Worm (Caenorhabditis elegans): Measurements from ENCODE around the gene F46C5.4.

Gene F46C5.4

DNA sequence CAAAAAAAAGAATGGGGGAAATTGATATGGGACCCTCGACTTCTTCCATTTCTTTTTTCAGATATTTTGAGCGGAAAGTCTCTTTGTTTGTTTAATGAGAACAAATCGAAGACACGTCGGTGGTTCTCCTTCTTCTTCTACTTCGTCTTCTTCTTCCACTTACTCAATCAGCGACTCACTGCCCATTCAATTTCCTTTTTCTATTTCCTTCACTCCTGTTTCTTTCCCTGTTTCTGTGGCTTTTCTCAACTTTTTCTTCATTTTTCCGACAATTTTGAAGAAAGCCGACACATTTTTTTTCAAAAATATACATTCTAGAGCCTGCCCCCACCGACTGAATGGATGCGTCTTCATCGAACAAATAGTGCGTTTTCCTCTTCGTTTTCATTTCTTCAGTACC, at the start of gene F46C5.4:
TSS of gene F46C5.4 (plus strand) at position 222 of the 400 bp plus-strand sequence.
- no peak for TF ChIP-seq hmg-4 (GFP tag; optimal IDR thresholded peaks at IDR 0.05)

- TF ChIP-seq hnd-1 (tag; optimal IDR thresholded peaks at IDR 0.05) (no peak), tra-4 (tag; optimal IDR thresholded peaks at IDR 0.05) (no peak), aly-1 (tag; optimal IDR thresholded peaks at IDR 0.05) (no peak), F13C5.2 (tag; optimal IDR thresholded peaks at IDR 0.05) (peak; percentile 58), pes-1 (GFP tag; IDR thresholded peaks at IDR 0.05) (no peak), flt-1 (GFP tag; IDR thresholded peaks at IDR 0.05) (no peak), sea-1 (GFP tag; conservative IDR thresholded peaks at IDR 0.05) (no peak), scrt-1 (GFP tag; IDR thresholded peaks at IDR 0.05) (0 out of 2 replicates have a peak, but pooled peaks have one; percentile 44), ceh-13 (GFP tag; optimal IDR thresholded peaks at IDR 0.05) (no peak), ets-7 (tag; optimal IDR thresholded peaks at IDR 0.05) (no peak), tbx-11 (GFP tag; IDR thresholded peaks at IDR 0.05) (no peak), hmg-4 (GFP tag; optimal IDR thresholded peaks at IDR 0.05) (no peak), B0310.2 (tag; optimal IDR thresholded peaks at IDR 0.05) (no peak), ama-1 (optimal IDR thresholded peaks at IDR 0.05) (no peak), hmbx-1 (tag; optimal IDR thresholded peaks at IDR 0.05) (no peak)
These were observed 48.5 kb upstream of the F46C5.4 start for ce11 chrII:8787376-8787775.

ce11 chrII:8788752-8789151, 47.1 kb upstream of the F46C5.4 start:
- no peak for TF ChIP-seq hmbx-1 (tag; optimal IDR thresholded peaks at IDR 0.05)
- peak; percentile 19 for TF ChIP-seq ama-1 (optimal IDR thresholded peaks at IDR 0.05)

- TF ChIP-seq ama-1 (optimal IDR thresholded peaks at IDR 0.05) (peak; percentile 50), aly-1 (tag; optimal IDR thresholded peaks at IDR 0.05) (peak; percentile 31), tra-4 (tag; optimal IDR thresholded peaks at IDR 0.05) (no peak), hnd-1 (tag; optimal IDR thresholded peaks at IDR 0.05) (peak; percentile 19), B0310.2 (tag; optimal IDR thresholded peaks at IDR 0.05) (peak; percentile 48), ceh-36 (tag; optimal IDR thresholded peaks at IDR 0.05) (no peak), pes-1 (GFP tag; IDR thresholded peaks at IDR 0.05) (no peak), hmg-4 (GFP tag; optimal IDR thresholded peaks at IDR 0.05) (peak; percentile 48)
These were observed 45.9 kb upstream of the F46C5.4 start, which contains the start of gene F07H5.13 for ce11 chrII:8789828-8790558. Gene F07H5.13 (plus strand): TSS chrII:8790557.

- TF ChIP-seq tbx-11 (GFP tag; IDR thresholded peaks at IDR 0.05) (no peak), flt-1 (GFP tag; IDR thresholded peaks at IDR 0.05) (no peak), ceh-13 (GFP tag; optimal IDR thresholded peaks at IDR 0.05) (no peak), hnd-1 (tag; optimal IDR thresholded peaks at IDR 0.05) (no peak)
These were observed 43.2 kb upstream of the F46C5.4 start, which contains the start of gene idpa-2 for ce11 chrII:8792640-8793039. Gene idpa-2 (minus strand): TSS chrII:8792740.

- TF ChIP-seq ets-7 (tag; optimal IDR thresholded peaks at IDR 0.05) (no peak), pes-1 (GFP tag; IDR thresholded peaks at IDR 0.05) (no peak), hnd-1 (tag; optimal IDR thresholded peaks at IDR 0.05) (no peak), B0310.2 (tag; optimal IDR thresholded peaks at IDR 0.05) (no peak), ceh-36 (tag; optimal IDR thresholded peaks at IDR 0.05) (no peak), scrt-1 (GFP tag; IDR thresholded peaks at IDR 0.05) (no peak), aly-1 (tag; optimal IDR thresholded peaks at IDR 0.05) (no peak), flt-1 (GFP tag; IDR thresholded peaks at IDR 0.05) (no peak), tra-4 (tag; optimal IDR thresholded peaks at IDR 0.05) (no peak), tbx-11 (GFP tag; IDR thresholded peaks at IDR 0.05) (no peak), hmbx-1 (tag; optimal IDR thresholded peaks at IDR 0.05) (no peak), sea-1 (GFP tag; conservative IDR thresholded peaks at IDR 0.05) (no peak), hmg-4 (GFP tag; optimal IDR thresholded peaks at IDR 0.05) (no peak), tbx-37 (GFP tag; conservative IDR thresholded peaks at IDR 0.05) (no peak), ama-1 (optimal IDR thresholded peaks at IDR 0.05) (no peak), F13C5.2 (tag; optimal IDR thresholded peaks at IDR 0.05) (no peak), ceh-13 (GFP tag; optimal IDR thresholded peaks at IDR 0.05) (no peak)
These were observed 41.8 kb upstream of the F46C5.4 start, which contains the start of gene F07H5.7 for ce11 chrII:8794072-8794471. Gene F07H5.7 (minus strand): TSS chrII:8794172.

- no peak for TF ChIP-seq tbx-37 (GFP tag; conservative IDR thresholded peaks at IDR 0.05)
- TF ChIP-seq sea-1 (GFP tag; conservative IDR thresholded peaks at IDR 0.05) = no peak
- TF ChIP-seq flt-1 (GFP tag; IDR thresholded peaks at IDR 0.05) = no peak
- TF ChIP-seq ceh-36 (tag; optimal IDR thresholded peaks at IDR 0.05) = no peak
- no peak for TF ChIP-seq ceh-13 (GFP tag; optimal IDR thresholded peaks at IDR 0.05)
- no peak for TF ChIP-seq tbx-11 (GFP tag; IDR thresholded peaks at IDR 0.05)
- TF ChIP-seq scrt-1 (GFP tag; IDR thresholded peaks at IDR 0.05) = no peak
- no peak for TF ChIP-seq pes-1 (GFP tag; IDR thresholded peaks at IDR 0.05)
- TF ChIP-seq hmbx-1 (tag; optimal IDR thresholded peaks at IDR 0.05) = no peak
These were observed 40.7 kb upstream of the F46C5.4 start for ce11 chrII:8795227-8795626.

- no peak for TF ChIP-seq tra-4 (tag; optimal IDR thresholded peaks at IDR 0.05)
- TF ChIP-seq ceh-13 (GFP tag; optimal IDR thresholded peaks at IDR 0.05) = no peak
- TF ChIP-seq hmbx-1 (tag; optimal IDR thresholded peaks at IDR 0.05) = no peak
These were observed 39.5 kb upstream of the F46C5.4 start for ce11 chrII:8796391-8796790.

ce11 chrII:8799725-8800124, 36.2 kb upstream of the F46C5.4 start:
- TF ChIP-seq ceh-36 (tag; optimal IDR thresholded peaks at IDR 0.05) (no peak), flt-1 (GFP tag; IDR thresholded peaks at IDR 0.05) (no peak), hnd-1 (tag; optimal IDR thresholded peaks at IDR 0.05) (no peak), aly-1 (tag; optimal IDR thresholded peaks at IDR 0.05) (no peak), ama-1 (optimal IDR thresholded peaks at IDR 0.05) (no peak), ceh-13 (GFP tag; optimal IDR thresholded peaks at IDR 0.05) (no peak), F13C5.2 (tag; optimal IDR thresholded peaks at IDR 0.05) (no peak), hmg-4 (GFP tag; optimal IDR thresholded peaks at IDR 0.05) (no peak), tbx-11 (GFP tag; IDR thresholded peaks at IDR 0.05) (no peak), tra-4 (tag; optimal IDR thresholded peaks at IDR 0.05) (no peak), sea-1 (GFP tag; conservative IDR thresholded peaks at IDR 0.05) (no peak), tbx-37 (GFP tag; conservative IDR thresholded peaks at IDR 0.05) (no peak), hmbx-1 (tag; optimal IDR thresholded peaks at IDR 0.05) (no peak), pes-1 (GFP tag; IDR thresholded peaks at IDR 0.05) (no peak), scrt-1 (GFP tag; IDR thresholded peaks at IDR 0.05) (no peak), B0310.2 (tag; optimal IDR thresholded peaks at IDR 0.05) (no peak)

Measured in whole organism, early embryonic.